Worm (Caenorhabditis elegans) whole organism, late embryonic: ENCODE data around the gene str-71.

Source experiments
- C38D4.7 ChIP-seq: fragments of 200-800 bp; sonication (Bioruptor generic); optimal IDR thresholded peaks from 2 replicates; lab custom pipeline; 2018; ENCODE audit warnings: mild to moderate bottlenecking, missing genetic modification characterization, moderate library complexity, missing compliant biosample characterization
- F13H6.1 ChIP-seq: sonication (generic microtip); optimal IDR thresholded peaks from 2 replicates; lab custom pipeline; 2016; ENCODE audit warnings: missing genetic modification characterization, missing compliant biosample characterization
- K09A11.1 ChIP-seq: sonication (generic microtip); optimal IDR thresholded peaks from 2 replicates; lab custom pipeline; 2017; ENCODE audit warnings: antibody characterized with exemption, mild to moderate bottlenecking, missing genetic modification characterization, missing compliant biosample characterization; ENCODE audit not compliant: insufficient read depth
- T23F11.4 ChIP-seq: fragments of 200-800 bp; sonication (Bioruptor generic); optimal IDR thresholded peaks from 2 replicates; lab custom pipeline; 2018; ENCODE audit warnings: mild to moderate bottlenecking, missing genetic modification characterization, missing compliant biosample characterization
- ahr-1 ChIP-seq: sonication (generic microtip); optimal IDR thresholded peaks from 2 replicates; lab custom pipeline; 2016; ENCODE audit warnings: missing genetic modification characterization, missing compliant biosample characterization
- ama-1 ChIP-seq: fragments of 150-350 bp; optimal IDR thresholded peaks from 2 replicates; lab custom pipeline; 2014
- ceh-14 ChIP-seq: sonication (generic microtip); optimal IDR thresholded peaks from 2 replicates; lab custom pipeline; 2016; ENCODE audit warnings: missing genotype, missing genetic modification characterization, missing compliant biosample characterization
- ceh-18 ChIP-seq: sonication (generic microtip); optimal IDR thresholded peaks from 2 replicates; lab custom pipeline; 2016; ENCODE audit warnings: missing genetic modification characterization, missing compliant biosample characterization
- ceh-19 ChIP-seq: fragments of 200-800 bp; sonication (Bioruptor generic); optimal IDR thresholded peaks from 2 replicates; lab custom pipeline; 2018; ENCODE audit warnings: mild to moderate bottlenecking, missing genetic modification characterization, missing compliant biosample characterization
- ceh-2 ChIP-seq: sonication (generic microtip); optimal IDR thresholded peaks from 2 replicates; lab custom pipeline; 2016; ENCODE audit warnings: missing genotype, missing genetic modification characterization, missing compliant biosample characterization
- ceh-24 ChIP-seq: sonication (generic microtip); optimal IDR thresholded peaks from 2 replicates; lab custom pipeline; 2016; ENCODE audit warnings: mild to moderate bottlenecking, missing genetic modification characterization, missing compliant biosample characterization
- ceh-34 ChIP-seq: sonication (generic microtip); optimal IDR thresholded peaks from 2 replicates; lab custom pipeline; 2016; ENCODE audit warnings: mild to moderate bottlenecking, missing genetic modification characterization, missing compliant biosample characterization
- ceh-48 ChIP-seq: sonication (generic microtip); optimal IDR thresholded peaks from 2 replicates; lab custom pipeline; 2016; ENCODE audit warnings: missing genetic modification characterization, inconsistent platforms, missing compliant biosample characterization
- ceh-6 ChIP-seq: fragments of 200-800 bp; sonication (Bioruptor generic); optimal IDR thresholded peaks from 2 replicates; lab custom pipeline; 2018; ENCODE audit warnings: mild to moderate bottlenecking, missing genetic modification characterization, missing compliant biosample characterization
- elt-2 ChIP-seq: sonication (generic microtip); optimal IDR thresholded peaks from 2 replicates; lab custom pipeline; 2016; ENCODE audit warnings: missing genetic modification reagents, missing genetic modification characterization, missing compliant biosample characterization
- elt-4 ChIP-seq: sonication (generic microtip); optimal IDR thresholded peaks from 2 replicates; lab custom pipeline; 2016; ENCODE audit warnings: missing genetic modification characterization, missing compliant biosample characterization
- ets-4 ChIP-seq: sonication (generic microtip); optimal IDR thresholded peaks from 2 replicates; lab custom pipeline; 2016; ENCODE audit warnings: missing genetic modification characterization, missing compliant biosample characterization
- fax-1 ChIP-seq: sonication (generic microtip); optimal IDR thresholded peaks from 2 replicates; lab custom pipeline; 2016; ENCODE audit warnings: missing genotype, missing genetic modification characterization, missing compliant biosample characterization
- fkh-6 ChIP-seq: sonication (generic microtip); optimal IDR thresholded peaks from 2 replicates; lab custom pipeline; 2016; ENCODE audit warnings: missing genetic modification characterization, missing compliant biosample characterization
- gmeb-2 ChIP-seq: sonication (generic microtip); optimal IDR thresholded peaks from 2 replicates; lab custom pipeline; 2016; ENCODE audit warnings: missing genetic modification characterization, inconsistent platforms, missing compliant biosample characterization
- hlh-13 ChIP-seq: fragments of 200-800 bp; sonication (Bioruptor generic); optimal IDR thresholded peaks from 2 replicates; lab custom pipeline; 2018; ENCODE audit warnings: mild to moderate bottlenecking, missing genetic modification characterization, missing compliant biosample characterization
- hlh-15 ChIP-seq: sonication (generic microtip); optimal IDR thresholded peaks from 2 replicates; lab custom pipeline; 2016; ENCODE audit warnings: missing genetic modification characterization, missing compliant biosample characterization
- hlh-6 ChIP-seq: sonication (generic microtip); optimal IDR thresholded peaks from 2 replicates; lab custom pipeline; 2016; ENCODE audit warnings: missing genotype, missing genetic modification characterization, missing compliant biosample characterization
- hlh-8 ChIP-seq: sonication (generic microtip); optimal IDR thresholded peaks from 2 replicates; lab custom pipeline; 2016; ENCODE audit warnings: missing genotype, missing genetic modification characterization, missing compliant biosample characterization
- lim-6 ChIP-seq: sonication (generic microtip); optimal IDR thresholded peaks from 2 replicates; lab custom pipeline; 2016; ENCODE audit warnings: missing genetic modification characterization, missing compliant biosample characterization
- lin-11 ChIP-seq: fragments of 200-800 bp; sonication (Bioruptor generic); optimal IDR thresholded peaks from 2 replicates; lab custom pipeline; 2018; ENCODE audit warnings: mild to moderate bottlenecking, missing genetic modification characterization, missing compliant biosample characterization
- mec-3 ChIP-seq: sonication (generic microtip); optimal IDR thresholded peaks from 2 replicates; lab custom pipeline; 2016; ENCODE audit warnings: borderline replicate concordance, missing genetic modification characterization, missing compliant biosample characterization
- nhr-232 ChIP-seq: sonication (generic microtip); optimal IDR thresholded peaks from 2 replicates; lab custom pipeline; 2016; ENCODE audit warnings: missing genetic modification characterization, missing compliant biosample characterization
- npax-4 ChIP-seq: sonication (generic microtip); optimal IDR thresholded peaks from 2 replicates; lab custom pipeline; 2016; ENCODE audit warnings: missing genetic modification characterization, missing compliant biosample characterization
- odd-2 ChIP-seq: sonication (generic microtip); optimal IDR thresholded peaks from 2 replicates; lab custom pipeline; 2017; ENCODE audit warnings: antibody characterized with exemption, mild to moderate bottlenecking, missing genetic modification characterization, missing compliant biosample characterization
- pag-3 ChIP-seq: sonication (generic microtip); optimal IDR thresholded peaks from 2 replicates; lab custom pipeline; 2016; ENCODE audit warnings: missing compliant biosample characterization, missing genetic modification characterization, borderline replicate concordance
- pha-2 ChIP-seq: sonication (generic microtip); optimal IDR thresholded peaks from 2 replicates; lab custom pipeline; 2017; ENCODE audit warnings: mild to moderate bottlenecking, missing genetic modification characterization, missing compliant biosample characterization
- pha-4 ChIP-seq: fragments of 150-350 bp; optimal IDR thresholded peaks from 2 replicates; lab custom pipeline; 2018; ENCODE audit warnings: missing biosample characterization, missing genetic modification reagents, missing genetic modification characterization
- pqm-1 ChIP-seq: sonication (generic microtip); optimal IDR thresholded peaks from 2 replicates; lab custom pipeline; 2016; ENCODE audit warnings: missing genetic modification characterization, missing compliant biosample characterization
- pros-1 ChIP-seq: fragments of 150-350 bp; optimal IDR thresholded peaks from 2 replicates; lab custom pipeline; 2014; ENCODE audit warnings: missing biosample characterization, missing genetic modification reagents, missing genetic modification characterization
- ref-2 ChIP-seq: sonication (generic microtip); optimal IDR thresholded peaks from 2 replicates; lab custom pipeline; 2016; ENCODE audit warnings: missing genetic modification characterization, missing compliant biosample characterization
- rnt-1 ChIP-seq: sonication (generic microtip); optimal IDR thresholded peaks from 2 replicates; lab custom pipeline; 2016; ENCODE audit warnings: missing genetic modification characterization, missing compliant biosample characterization
- sdc-2 ChIP-seq: sonication (generic microtip); optimal IDR thresholded peaks from 2 replicates; lab custom pipeline; 2016; ENCODE audit warnings: missing genotype, missing genetic modification characterization, missing compliant biosample characterization
- sox-4 ChIP-seq: sonication (generic microtip); optimal IDR thresholded peaks from 2 replicates; lab custom pipeline; 2017; ENCODE audit warnings: mild to moderate bottlenecking, missing genetic modification characterization, inconsistent platforms, missing compliant biosample characterization
- syd-9 ChIP-seq: sonication (generic microtip); optimal IDR thresholded peaks from 2 replicates; lab custom pipeline; 2016; ENCODE audit warnings: mild to moderate bottlenecking, missing genetic modification characterization, moderate library complexity, missing compliant biosample characterization
- tbx-2 ChIP-seq: sonication (generic microtip); optimal IDR thresholded peaks from 2 replicates; lab custom pipeline; 2016; ENCODE audit warnings: missing genetic modification characterization, missing compliant biosample characterization
- ttx-3 ChIP-seq: sonication (generic microtip); optimal IDR thresholded peaks from 2 replicates; lab custom pipeline; 2016; ENCODE audit warnings: missing genetic modification reagents, missing genetic modification characterization, missing compliant biosample characterization
- unc-42 ChIP-seq: sonication (generic microtip); optimal IDR thresholded peaks from 2 replicates; lab custom pipeline; 2016; ENCODE audit warnings: missing genotype, missing genetic modification characterization, missing compliant biosample characterization
- unc-55 ChIP-seq: sonication (generic microtip); optimal IDR thresholded peaks from 2 replicates; lab custom pipeline; 2017; ENCODE audit warnings: missing biosample characterization, missing genetic modification reagents, missing genetic modification characterization
- unc-86 ChIP-seq: sonication (generic microtip); optimal IDR thresholded peaks from 2 replicates; lab custom pipeline; 2016; ENCODE audit warnings: missing genetic modification characterization, missing compliant biosample characterization
- ztf-16 ChIP-seq: sonication (generic microtip); optimal IDR thresholded peaks from 2 replicates; lab custom pipeline; 2017; ENCODE audit warnings: missing genetic modification characterization, missing compliant biosample characterization

Gene str-71

ce11 chrV:15480505-15481075 lies 21.6 kb upstream of the str-71 start:
- no peak for TF ChIP-seq rnt-1 (tag; lab: Kevin White, UChicago)
- no peak for TF ChIP-seq hlh-15 (tag; lab: Kevin White, UChicago)
- TF ChIP-seq sox-4 (tag; lab: Kevin White, UChicago) = no peak
- TF ChIP-seq hlh-13 (GFP tag; lab: Kevin White, UChicago) = no peak
- no peak for TF ChIP-seq pha-2
- no peak for TF ChIP-seq lin-11 (tag; lab: Kevin White, UChicago)
- no peak for TF ChIP-seq odd-2 (tag; lab: Kevin White, UChicago)
- no peak for TF ChIP-seq ceh-18
- TF ChIP-seq ceh-6 (GFP tag; lab: Kevin White, UChicago) = no peak
- TF ChIP-seq K09A11.1 (tag; lab: Kevin White, UChicago) = no peak
- no peak for TF ChIP-seq hlh-6 (tag; lab: Kevin White, UChicago)
- no peak for TF ChIP-seq pqm-1
- TF ChIP-seq fkh-6 (tag; lab: Kevin White, UChicago) = no peak
- no peak for TF ChIP-seq unc-55 (GFP tag; lab: Kevin White, UChicago)
- TF ChIP-seq C38D4.7 (GFP tag; lab: Kevin White, UChicago) = no peak
- TF ChIP-seq ceh-14 (tag; lab: Kevin White, UChicago) = no peak
- no peak for TF ChIP-seq pha-4 (tag; lab: Kevin White, UChicago)
- TF ChIP-seq lim-6 (tag; lab: Kevin White, UChicago) = no peak
- no peak for TF ChIP-seq ceh-2 (tag; lab: Kevin White, UChicago)
- no peak for TF ChIP-seq ceh-34

- no peak for TF ChIP-seq ets-4 (tag; lab: Kevin White, UChicago)
- TF ChIP-seq tbx-2 = no peak
- no peak for TF ChIP-seq T23F11.4 (GFP tag; lab: Kevin White, UChicago)
- TF ChIP-seq elt-4 (tag; lab: Kevin White, UChicago) = no peak
- no peak for TF ChIP-seq ceh-48
- TF ChIP-seq nhr-232 (tag; lab: Kevin White, UChicago) = no peak
- TF ChIP-seq ceh-14 (tag; lab: Kevin White, UChicago) = no peak
- TF ChIP-seq pqm-1 = no peak
- TF ChIP-seq ceh-6 (GFP tag; lab: Kevin White, UChicago) = no peak
- TF ChIP-seq rnt-1 (tag; lab: Kevin White, UChicago) = no peak
- no peak for TF ChIP-seq ztf-16 (tag; lab: Kevin White, UChicago)
- no peak for TF ChIP-seq fax-1 (tag; lab: Kevin White, UChicago)
- no peak for TF ChIP-seq F13H6.1 (tag; lab: Kevin White, UChicago)
- no peak for TF ChIP-seq sdc-2 (tag; lab: Kevin White, UChicago)
- TF ChIP-seq pag-3 (tag; lab: Kevin White, UChicago) = no peak
- no peak for TF ChIP-seq ref-2 (tag; lab: Kevin White, UChicago)
- no peak for TF ChIP-seq gmeb-2 (tag; lab: Kevin White, UChicago)
- TF ChIP-seq ama-1 (lab: Kevin White, UChicago) = no peak
- TF ChIP-seq ceh-34 = no peak
These were observed 20.8 kb upstream of the str-71 start for ce11 chrV:15479825-15480224.

ce11 chrV:15479107-15479506 lies 20.1 kb upstream of the str-71 start:
- TF ChIP-seq elt-2 (tag; lab: Kevin White, UChicago) (peak; percentile 46), pros-1 (tag; lab: Kevin White, UChicago) (no peak)

ce11 chrV:15478597-15478996 lies 19.6 kb upstream of the str-71 start, which contains the start of gene C06B8.2:
TSS of gene C06B8.2 (minus strand) at chrV:15478749.
- TF ChIP-seq pha-2 (no peak), elt-4 (tag; lab: Kevin White, UChicago) (no peak), ceh-24 (tag; lab: Kevin White, UChicago) (no peak), mec-3 (tag; lab: Kevin White, UChicago) (no peak), lim-6 (tag; lab: Kevin White, UChicago) (no peak), hlh-8 (tag; lab: Kevin White, UChicago) (no peak), unc-42 (tag; lab: Kevin White, UChicago) (no peak), rnt-1 (tag; lab: Kevin White, UChicago) (no peak), ttx-3 (tag; lab: Kevin White, UChicago) (no peak), ceh-19 (GFP tag; lab: Kevin White, UChicago) (no peak), odd-2 (tag; lab: Kevin White, UChicago) (no peak), ahr-1 (tag; lab: Kevin White, UChicago) (no peak), sox-4 (tag; lab: Kevin White, UChicago) (no peak), unc-86 (no peak), ceh-6 (GFP tag; lab: Kevin White, UChicago) (no peak), syd-9 (tag; lab: Kevin White, UChicago) (no peak), ref-2 (tag; lab: Kevin White, UChicago) (no peak), npax-4 (tag; lab: Kevin White, UChicago) (no peak), lin-11 (tag; lab: Kevin White, UChicago) (no peak)
